Worm (Caenorhabditis elegans): ENCODE results near the gene cca-1.

DNA sequence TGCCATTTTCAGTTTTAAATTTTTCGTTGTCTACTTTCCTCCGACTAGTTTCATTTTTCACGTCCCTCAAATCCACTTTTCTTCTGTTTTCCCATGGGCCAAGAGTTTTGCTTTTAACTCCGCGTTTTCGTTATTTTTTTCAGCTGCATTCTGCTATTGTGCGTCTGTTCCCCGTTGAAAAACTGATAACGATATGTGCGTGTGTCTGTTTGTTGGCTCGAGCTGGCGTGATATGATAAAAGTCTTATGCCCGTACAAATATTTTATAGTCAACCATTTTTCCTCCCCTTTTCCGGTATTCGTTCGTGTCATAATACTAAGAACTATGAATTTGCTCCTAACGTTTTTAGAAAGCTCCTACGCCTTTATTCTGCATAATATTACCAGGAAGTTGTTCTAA lies 26.1 kb upstream of the cca-1 start:
- TF ChIP-seq him-1 (tag; optimal IDR thresholded peaks at IDR 0.05) (no peak), dao-5 (tag; optimal IDR thresholded peaks at IDR 0.05) (no peak), W03F9.2 (tag; optimal IDR thresholded peaks at IDR 0.05) (no peak)
